Worm (Caenorhabditis elegans): ENCODE results near the gene T28A11.13.

The T28A11.13 gene

ce11 chrV:3288134-3288533 lies 38.1 kb upstream of the T28A11.13 start:
- no peak for TF ChIP-seq ceh-39 (tag; optimal IDR thresholded peaks at IDR 0.05)
- TF ChIP-seq ztf-11 (tag; optimal IDR thresholded peaks at IDR 0.05): no peak
- no peak for TF ChIP-seq bed-3 (GFP tag; optimal IDR thresholded peaks at IDR 0.05)
- TF ChIP-seq lsy-2 (tag; optimal IDR thresholded peaks at IDR 0.05): no peak
- no peak for TF ChIP-seq sptf-1 (tag; optimal IDR thresholded peaks at IDR 0.05)
- TF ChIP-seq drap-1 (GFP tag; optimal IDR thresholded peaks at IDR 0.05): no peak
- TF ChIP-seq unc-120 (tag; optimal IDR thresholded peaks at IDR 0.05; ENCODE audit: poor library complexity, severe bottlenecking): no peak
- no peak for TF ChIP-seq nhr-2 (tag; optimal IDR thresholded peaks at IDR 0.05)
- TF ChIP-seq zip-8 (tag; optimal IDR thresholded peaks at IDR 0.05): no peak
- no peak for TF ChIP-seq ceh-43 (GFP tag; optimal IDR thresholded peaks at IDR 0.05)
- no peak for TF ChIP-seq mep-1 (tag; optimal IDR thresholded peaks at IDR 0.05)
- no peak for TF ChIP-seq ceh-83 (GFP tag; optimal IDR thresholded peaks at IDR 0.05)
- no peak for TF ChIP-seq lin-32 (GFP tag; optimal IDR thresholded peaks at IDR 0.05)
- TF ChIP-seq lin-13 (tag; optimal IDR thresholded peaks at IDR 0.05): no peak
- TF ChIP-seq elt-1 (tag; optimal IDR thresholded peaks at IDR 0.05; ENCODE audit: borderline replicate concordance, insufficient read depth): no peak
- no peak for TF ChIP-seq unc-39 (tag; optimal IDR thresholded peaks at IDR 0.05)
- TF ChIP-seq nhr-12 (tag; optimal IDR thresholded peaks at IDR 0.05): no peak
- no peak for TF ChIP-seq nhr-28 (tag; optimal IDR thresholded peaks at IDR 0.05)

DNA sequence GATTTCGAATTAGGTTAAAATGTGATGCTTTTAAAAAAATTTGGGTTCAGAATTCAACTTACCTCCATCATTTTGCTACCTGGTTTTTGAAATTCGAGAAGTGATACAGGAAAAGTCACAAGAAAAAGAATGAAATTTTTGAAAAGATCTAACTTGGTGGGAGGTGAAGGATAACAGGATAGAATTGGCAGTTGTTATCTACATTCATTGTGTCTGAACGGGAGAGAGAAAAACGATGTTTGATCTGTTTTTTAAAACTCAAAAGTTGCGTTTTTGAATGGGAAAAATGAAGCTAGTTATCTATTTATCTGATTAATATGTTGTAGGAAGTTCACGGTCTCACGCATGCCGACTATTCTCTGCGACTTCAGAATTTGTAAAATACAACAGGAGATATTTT lies 37.3 kb upstream of the T28A11.13 start, which contains the start of gene F35F10.7:
F35F10.7 (minus strand) TSS at position 101 of the 400 bp plus-strand sequence.
- TF ChIP-seq nhr-2 (tag; optimal IDR thresholded peaks at IDR 0.05) (no peak), mab-5 (tag; optimal IDR thresholded peaks at IDR 0.05) (no peak), elt-1 (tag; optimal IDR thresholded peaks at IDR 0.05; ENCODE audit: borderline replicate concordance, insufficient read depth) (no peak), nhr-12 (tag; optimal IDR thresholded peaks at IDR 0.05) (no peak), flh-1 (GFP tag; optimal IDR thresholded peaks at IDR 0.05) (no peak), ceh-43 (GFP tag; optimal IDR thresholded peaks at IDR 0.05) (no peak), mls-2 (tag; optimal IDR thresholded peaks at IDR 0.05) (no peak), ces-1 (GFP tag; optimal IDR thresholded peaks at IDR 0.05) (no peak), ztf-11 (tag; optimal IDR thresholded peaks at IDR 0.05) (no peak)

DNA sequence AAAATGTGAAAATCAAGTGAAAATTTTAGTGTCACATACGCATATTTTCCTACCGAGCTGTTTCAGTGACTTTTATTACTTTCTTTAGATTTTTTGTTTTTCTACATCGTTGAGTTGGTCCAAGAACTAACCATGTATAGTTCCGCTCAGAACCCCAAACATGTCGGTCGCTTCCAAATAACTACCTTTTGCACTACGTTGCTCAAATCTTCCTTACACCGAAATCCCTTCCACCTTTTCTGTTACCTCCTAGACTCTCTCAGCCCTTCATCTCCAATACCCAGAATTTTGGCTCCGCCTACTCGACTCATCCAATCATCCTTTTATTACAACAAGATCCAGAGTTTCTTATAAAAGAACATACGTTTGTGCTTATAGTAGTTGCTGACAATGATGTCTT lies 34.6 kb upstream of the T28A11.13 start, which contains the start of gene F35F10.5:
F35F10.5 (plus strand) TSS at position 301 of the 400 bp plus-strand sequence.
- no peak for TF ChIP-seq ceh-39 (tag; optimal IDR thresholded peaks at IDR 0.05)
- TF ChIP-seq ceh-43 (GFP tag; optimal IDR thresholded peaks at IDR 0.05): no peak
- no peak for TF ChIP-seq pha-4 (tag; optimal IDR thresholded peaks at IDR 0.05)
- no peak for TF ChIP-seq mab-5 (tag; optimal IDR thresholded peaks at IDR 0.05)
- TF ChIP-seq nhr-2 (tag; optimal IDR thresholded peaks at IDR 0.05): no peak
- no peak for TF ChIP-seq elt-1 (tag; optimal IDR thresholded peaks at IDR 0.05; ENCODE audit: borderline replicate concordance, insufficient read depth)
- no peak for TF ChIP-seq ztf-11 (tag; optimal IDR thresholded peaks at IDR 0.05)
- TF ChIP-seq lsy-2 (tag; optimal IDR thresholded peaks at IDR 0.05): no peak
- no peak for TF ChIP-seq flh-1 (GFP tag; optimal IDR thresholded peaks at IDR 0.05)
- TF ChIP-seq blmp-1 (tag; optimal IDR thresholded peaks at IDR 0.05): no peak
- no peak for TF ChIP-seq unc-120 (tag; optimal IDR thresholded peaks at IDR 0.05; ENCODE audit: poor library complexity, severe bottlenecking)
- TF ChIP-seq mls-2 (tag; optimal IDR thresholded peaks at IDR 0.05): no peak
- TF ChIP-seq nhr-12 (tag; optimal IDR thresholded peaks at IDR 0.05): no peak
- TF ChIP-seq hlh-1 (tag; optimal IDR thresholded peaks at IDR 0.05): no peak
- TF ChIP-seq lin-32 (GFP tag; optimal IDR thresholded peaks at IDR 0.05): no peak
- TF ChIP-seq nhr-76 (tag; optimal IDR thresholded peaks at IDR 0.05): no peak

DNA sequence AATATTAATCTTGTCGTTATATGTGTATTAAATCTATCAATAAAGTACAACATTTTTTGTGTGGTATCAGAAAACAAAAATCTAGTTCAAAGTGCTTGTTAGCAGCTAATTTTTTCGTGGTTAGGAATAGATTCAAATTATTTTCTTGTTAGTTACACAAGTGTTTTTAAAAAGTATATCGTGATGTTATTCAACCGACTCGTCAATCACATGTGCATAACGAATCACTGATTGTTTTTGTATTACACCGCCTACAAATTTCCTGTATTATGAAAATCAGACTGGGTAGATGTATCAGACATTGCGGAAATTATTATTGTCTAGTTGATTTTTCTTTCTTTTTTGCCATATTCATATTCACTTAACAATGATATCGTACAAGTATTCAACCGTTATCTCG lies 32.9 kb upstream of the T28A11.13 start, which contains the start of gene str-64:
str-64 (plus strand) TSS at position 301 of the 400 bp plus-strand sequence.
- TF ChIP-seq ztf-11 (tag; optimal IDR thresholded peaks at IDR 0.05) (no peak), lin-13 (tag; optimal IDR thresholded peaks at IDR 0.05) (no peak), hlh-1 (tag; optimal IDR thresholded peaks at IDR 0.05) (no peak), zip-8 (tag; optimal IDR thresholded peaks at IDR 0.05) (no peak), nhr-237 (tag; optimal IDR thresholded peaks at IDR 0.05) (no peak), nhr-12 (tag; optimal IDR thresholded peaks at IDR 0.05) (no peak), sem-2 (GFP tag; optimal IDR thresholded peaks at IDR 0.05) (no peak), mls-2 (tag; optimal IDR thresholded peaks at IDR 0.05) (no peak), nhr-28 (tag; optimal IDR thresholded peaks at IDR 0.05) (no peak)

ce11 chrV:3281523-3281922 lies 31.5 kb upstream of the T28A11.13 start, which contains the start of gene T28A11.25:
Gene T28A11.25 (plus strand): TSS chrV:3281823.
- TF ChIP-seq hlh-1 (tag; optimal IDR thresholded peaks at IDR 0.05) (no peak), cnd-1 (tag; optimal IDR thresholded peaks at IDR 0.05) (no peak), nhr-2 (tag; optimal IDR thresholded peaks at IDR 0.05) (no peak), ceh-43 (GFP tag; optimal IDR thresholded peaks at IDR 0.05) (no peak), lin-32 (GFP tag; optimal IDR thresholded peaks at IDR 0.05) (no peak), bed-3 (GFP tag; optimal IDR thresholded peaks at IDR 0.05) (no peak), mab-5 (tag; optimal IDR thresholded peaks at IDR 0.05) (no peak), elt-3 (tag; optimal IDR thresholded peaks at IDR 0.05) (no peak), ceh-39 (tag; optimal IDR thresholded peaks at IDR 0.05) (no peak), drap-1 (GFP tag; optimal IDR thresholded peaks at IDR 0.05) (no peak), lsy-2 (tag; optimal IDR thresholded peaks at IDR 0.05) (no peak), nhr-12 (tag; optimal IDR thresholded peaks at IDR 0.05) (no peak), ces-1 (GFP tag; optimal IDR thresholded peaks at IDR 0.05) (no peak), sptf-1 (tag; optimal IDR thresholded peaks at IDR 0.05) (no peak)

All from whole organism, mixed stage, embryonic.